Worm (Caenorhabditis elegans): ENCODE measurements around the gene nlp-43.

Gene nlp-43

DNA sequence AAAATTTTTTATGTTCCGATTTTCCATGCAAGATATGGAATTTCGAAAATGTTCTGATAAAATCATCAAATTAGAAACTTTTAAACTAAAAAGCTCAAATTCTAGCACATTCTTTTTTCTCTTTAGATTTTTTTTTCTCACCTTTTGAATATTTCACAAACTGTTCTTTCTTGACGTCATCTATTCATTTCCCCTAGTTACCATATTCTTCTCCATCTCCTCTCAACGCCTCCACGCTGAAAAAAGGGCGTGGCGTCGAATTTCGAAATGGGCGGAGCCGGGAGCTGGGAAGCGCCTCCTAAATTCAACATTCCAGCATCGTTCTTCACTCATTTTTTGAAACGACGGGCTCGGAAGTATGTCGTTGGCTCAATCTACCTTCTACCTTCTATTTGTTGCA, at the start of gene nlp-43:
Gene nlp-43 (plus strand): TSS at position 301 of the 400 bp plus-strand sequence.
- no peak for TF ChIP-seq egl-13 (tag; optimal IDR thresholded peaks at IDR 0.05)
- no peak for TF ChIP-seq egl-27 (tag; optimal IDR thresholded peaks at IDR 0.05)
- TF ChIP-seq ztf-11 (tag; optimal IDR thresholded peaks at IDR 0.05) = no peak
- TF ChIP-seq ceh-8 (GFP tag; optimal IDR thresholded peaks at IDR 0.05) = no peak
- no peak for TF ChIP-seq dpl-1 (GFP tag; optimal IDR thresholded peaks at IDR 0.05)
- no peak for TF ChIP-seq lin-13 (GFP tag; optimal IDR thresholded peaks at IDR 0.05)
- TF ChIP-seq unc-86 (tag; optimal IDR thresholded peaks at IDR 0.05) = no peak
- no peak for TF ChIP-seq snpc-4 (tag; optimal IDR thresholded peaks at IDR 0.05)
- no peak for TF ChIP-seq ceh-90 (tag; optimal IDR thresholded peaks at IDR 0.05)
- TF ChIP-seq mef-2 (tag; optimal IDR thresholded peaks at IDR 0.05) = no peak
- TF ChIP-seq zip-4 (GFP tag; optimal IDR thresholded peaks at IDR 0.05) = no peak
- no peak for TF ChIP-seq ceh-63 (GFP tag; optimal IDR thresholded peaks at IDR 0.05)

DNA sequence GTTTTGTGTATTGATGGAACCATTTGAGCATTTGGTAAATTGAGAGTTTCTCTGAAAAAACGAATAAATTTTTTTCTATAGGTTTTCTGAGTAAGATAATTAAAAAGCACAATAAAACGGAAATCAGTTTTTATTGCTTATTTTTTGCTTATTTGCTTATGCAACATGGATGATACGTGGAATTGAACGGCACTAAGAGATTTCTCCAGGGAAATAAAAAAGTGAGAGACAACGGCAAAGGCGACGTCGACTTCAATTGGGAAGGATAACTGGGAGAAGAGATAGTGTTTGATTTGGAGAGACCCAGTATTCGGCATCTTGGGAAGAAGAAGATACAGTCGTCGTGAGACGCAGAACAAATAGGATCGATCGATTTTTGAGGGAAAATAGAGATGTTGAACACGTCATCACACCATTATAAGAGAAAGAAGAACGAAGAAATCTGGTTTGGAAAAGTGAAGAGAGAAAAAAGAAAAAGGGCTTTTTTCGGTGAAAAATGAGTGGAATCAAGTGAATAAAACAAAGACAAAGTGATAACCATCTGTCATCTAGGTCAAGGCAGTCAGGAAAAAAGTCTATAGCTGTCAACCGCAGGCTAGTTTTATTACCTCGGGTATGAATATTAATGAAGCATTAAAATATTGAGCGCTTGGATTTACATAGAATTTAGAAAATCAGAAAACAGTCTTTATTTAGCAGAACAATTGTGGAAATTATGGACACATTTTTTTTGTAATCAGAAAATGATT, 43.9 kb upstream of the nlp-43 start, which contains the start of gene tmem-131:
Gene tmem-131 (minus strand): TSS at position 51 of the 749 bp plus-strand sequence.
- TF ChIP-seq sptf-1 (tag; optimal IDR thresholded peaks at IDR 0.05) = no peak
- 0 out of 2 replicates have a peak, but pooled peaks have one; percentile 5 for TF ChIP-seq nhr-19 (GFP tag; conservative IDR thresholded peaks at IDR 0.05)
- TF ChIP-seq aha-1 (tag; optimal IDR thresholded peaks at IDR 0.05) = no peak
- peak; percentile 7 to 47 for TF ChIP-seq lsy-2 (tag; optimal IDR thresholded peaks at IDR 0.05)
- TF ChIP-seq nhr-20 (tag; optimal IDR thresholded peaks at IDR 0.05) = peak; percentile 44
- TF ChIP-seq blmp-1 (tag; optimal IDR thresholded peaks at IDR 0.05) = peak; percentile 94
- TF ChIP-seq C16A3.4 (tag; optimal IDR thresholded peaks at IDR 0.05) = peak; percentile 35
- peak in 2 of 3 experiments; percentile 27 to 34 for TF ChIP-seq dpl-1 (GFP tag; optimal IDR thresholded peaks at IDR 0.05)
- peak; percentile 4 for TF ChIP-seq tbx-2 (tag; optimal IDR thresholded peaks at IDR 0.05)
- peak; percentile 8 to 46 for TF ChIP-seq lin-35 (GFP tag; optimal IDR thresholded peaks at IDR 0.05)
- TF ChIP-seq nhr-71 (tag; optimal IDR thresholded peaks at IDR 0.05) = peak; percentile 50
- TF ChIP-seq irx-1 (tag; optimal IDR thresholded peaks at IDR 0.05) = peak; percentile 11
- TF ChIP-seq mep-1 (tag; optimal IDR thresholded peaks at IDR 0.05) = peak; percentile 59
- no peak for TF ChIP-seq fkh-8 (tag; optimal IDR thresholded peaks at IDR 0.05)
- no peak for TF ChIP-seq mab-9 (GFP tag; IDR thresholded peaks at IDR 0.05)
- peak; percentile 55 for TF ChIP-seq snu-23 (GFP tag; optimal IDR thresholded peaks at IDR 0.05)
- peak; percentile 24 for TF ChIP-seq nhr-90 (tag; optimal IDR thresholded peaks at IDR 0.05; ENCODE audit: poor library complexity)
- TF ChIP-seq mef-2 (tag; optimal IDR thresholded peaks at IDR 0.05) = no peak
- TF ChIP-seq elt-3 (tag; optimal IDR thresholded peaks at IDR 0.05) = peak in 2 of 6 experiments; percentile 67 to 73
- no peak for TF ChIP-seq ces-1 (GFP tag; optimal IDR thresholded peaks at IDR 0.05)
- no peak for TF ChIP-seq hpl-2 (GFP tag; optimal IDR thresholded peaks at IDR 0.05)
- TF ChIP-seq nhr-85 (tag) = peak; percentile 93
- no peak for TF ChIP-seq aly-2 (tag; optimal IDR thresholded peaks at IDR 0.05)
- no peak for TF ChIP-seq alr-1 (tag; optimal IDR thresholded peaks at IDR 0.05; ENCODE audit: borderline replicate concordance)
- TF ChIP-seq ceh-88 (GFP tag; IDR thresholded peaks at IDR 0.05) = no peak
- peak; percentile 67 for TF ChIP-seq lin-14 (GFP tag; optimal IDR thresholded peaks at IDR 0.05)
- TF ChIP-seq vab-15 (tag; optimal IDR thresholded peaks at IDR 0.05) = no peak
- TF ChIP-seq pqm-1 (tag; optimal IDR thresholded peaks at IDR 0.05) = no peak
- TF ChIP-seq xbp-1 (tag; optimal IDR thresholded peaks at IDR 0.05) = peak; percentile 77
- no peak for TF ChIP-seq jun-1 (tag; optimal IDR thresholded peaks at IDR 0.05)
- peak in 1 of 2 experiments; percentile 24 for TF ChIP-seq efl-1 (optimal IDR thresholded peaks at IDR 0.05)
- TF ChIP-seq efl-1 (GFP tag; optimal IDR thresholded peaks at IDR 0.05 in 1 of 2) = peak in 1 of 2 experiments; percentile 89
